Fruit fly (Drosophila melanogaster) whole organism, wandering third instar larva: ENCODE results near the gene Gtpx.

Experiments
- h ChIP-seq: fragments of 200-800 bp; sonication (Bioruptor generic); optimal IDR thresholded peaks from 3 replicates; lab custom pipeline; 2016; ENCODE audit warnings: missing biosample characterization, mild to moderate bottlenecking, missing genetic modification characterization
- jim ChIP-seq: fragments of 175-275, 200-325 bp; sonication (Bioruptor generic); optimal IDR thresholded peaks from 2 replicates; lab custom pipeline; 2016; ENCODE audit warnings: missing biosample characterization, mild to moderate bottlenecking, missing genetic modification characterization
- psq ChIP-seq: fragments of 200-800 bp; sonication (Bioruptor generic); optimal IDR thresholded peaks from 3 replicates; lab custom pipeline; 2017; ENCODE audit warnings: missing biosample characterization, mild to moderate bottlenecking, missing genetic modification characterization, moderate library complexity

dm6 chr3L:3349825-3350123, 23.7 kb downstream of the Gtpx start:
- TF ChIP-seq h (GFP tag; lab: Kevin White, UChicago) (no peak), psq (GFP tag; lab: Kevin White, UChicago) (no peak), jim (GFP tag; lab: Kevin White, UChicago) (no peak)
